Fruit fly (Drosophila melanogaster): ENCODE measurements around the gene Larp4B.

The Larp4B gene

DNA sequence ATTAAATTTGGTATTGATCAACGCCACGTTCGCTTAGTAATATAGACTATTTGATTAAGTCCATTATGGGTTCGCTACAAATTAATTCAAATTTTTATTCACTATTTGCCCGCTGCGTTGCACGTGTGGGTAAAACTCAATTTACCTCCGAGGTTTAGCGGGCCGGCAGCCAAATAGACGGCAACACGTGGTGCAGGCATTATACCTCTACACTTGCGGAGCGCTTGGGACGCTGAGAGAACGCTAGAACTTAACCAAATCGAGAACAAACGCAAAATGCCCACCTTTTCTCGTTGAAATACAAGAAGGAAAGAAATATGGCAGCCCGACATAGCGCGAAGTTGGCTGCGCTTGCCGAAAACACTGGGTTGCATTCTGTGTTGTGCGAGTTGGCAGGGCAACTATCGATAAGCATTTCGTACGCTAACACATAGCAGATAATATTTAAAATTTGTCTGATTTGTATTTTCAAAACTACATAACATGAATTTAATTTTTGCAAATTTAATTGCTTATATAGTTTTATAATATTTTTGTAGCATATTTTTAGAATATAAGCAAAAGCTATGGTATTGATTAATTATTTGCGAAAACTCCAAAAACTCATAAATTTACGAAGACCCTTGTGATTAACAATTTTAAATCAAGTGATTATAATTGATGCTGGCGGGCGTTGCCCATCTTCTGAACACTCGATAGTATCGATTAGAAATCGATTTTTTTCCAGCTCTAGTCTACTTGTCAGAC, 1.8 kb upstream of the Larp4B start, which contains the start of the genes RpL28 and eIF1 (continued):
- TF ChIP-seq row (GFP tag; IDR thresholded peaks at IDR 0.05) (peak; percentile 87), CG10147 (GFP tag; optimal IDR thresholded peaks at IDR 0.05) (peak; percentile 65), CG14860 (GFP tag; IDR thresholded peaks at IDR 0.05; ENCODE audit: partially characterized antibody) (peak; percentile 60; the same call in 2 of the 3 replicates), croc (GFP tag; conservative IDR thresholded peaks at IDR 0.05) (peak; percentile 59; the same call in 2 of the 3 replicates), CG8359 (GFP tag; optimal IDR thresholded peaks at IDR 0.05; ENCODE audit: borderline replicate concordance) (peak; percentile 86), ewg (GFP tag; optimal IDR thresholded peaks at IDR 0.05) (peak; percentile 84), fd3F (GFP tag; optimal IDR thresholded peaks at IDR 0.05) (peak; percentile 87), ken (GFP tag; IDR thresholded peaks at IDR 0.05) (peak; percentile 89), onecut (GFP tag; IDR thresholded peaks at IDR 0.05) (peak; percentile 89), org-1 (GFP tag; optimal IDR thresholded peaks at IDR 0.05) (peak; percentile 86), ac (GFP tag; optimal IDR thresholded peaks at IDR 0.05) (peak; percentile 88), klu (GFP tag; IDR thresholded peaks at IDR 0.05) (peak; percentile 81), jigr1 (GFP tag; IDR thresholded peaks at IDR 0.05) (peak; percentile 60; the same call in 1 of the 3 replicates), Dref (GFP tag; IDR thresholded peaks at IDR 0.05) (peak; percentile 72), CG14667 (GFP tag; IDR thresholded peaks at IDR 0.05) (peak; percentile 48), gcm2 (GFP tag; optimal IDR thresholded peaks at IDR 0.05) (peak; percentile 90), GATAe (GFP tag; conservative IDR thresholded peaks at IDR 0.05) (peak; percentile 56), CG15073 (GFP tag; optimal IDR thresholded peaks at IDR 0.05) (no peak), CG31365 (tag; optimal IDR thresholded peaks at IDR 0.05) (peak; percentile 83), ap (GFP tag; IDR thresholded peaks at IDR 0.05) (peak; percentile 84), bab2 (GFP tag; optimal IDR thresholded peaks at IDR 0.05) (peak; percentile 78), Sry-β (GFP tag; optimal IDR thresholded peaks at IDR 0.05) (peak; percentile 66), mld (GFP tag; IDR thresholded peaks at IDR 0.05; ENCODE audit: partially characterized antibody) (0 out of 3 replicates have a peak, but pooled peaks have one; percentile 39), CG2120 (GFP tag; optimal IDR thresholded peaks at IDR 0.05) (peak; percentile 77), fd96Cb (tag; optimal IDR thresholded peaks at IDR 0.05) (peak; percentile 74), CG4328 (GFP tag; optimal IDR thresholded peaks at IDR 0.05) (peak; percentile 92), CG14710 (tag; optimal IDR thresholded peaks at IDR 0.05) (peak; percentile 95), CG11696 (GFP tag; IDR thresholded peaks at IDR 0.05) (peak; percentile 62), CG3407 (GFP tag; optimal IDR thresholded peaks at IDR 0.05) (peak; percentile 92), CG6175 (GFP tag; IDR thresholded peaks at IDR 0.05) (peak; percentile 83; the same call in 2 of the 3 replicates), CG3281 (GFP tag; optimal IDR thresholded peaks at IDR 0.05) (peak; percentile 94), CG3163 (GFP tag; optimal IDR thresholded peaks at IDR 0.05) (peak; percentile 70), CG11695 (GFP tag; IDR thresholded peaks at IDR 0.05) (peak; percentile 63; the same call in 2 of the 3 replicates), CG4282 (GFP tag; optimal IDR thresholded peaks at IDR 0.05) (peak; percentile 64), Dek (tag; optimal IDR thresholded peaks at IDR 0.05) (peak; percentile 76), run (tag; optimal IDR thresholded peaks at IDR 0.05) (peak; percentile 54), Bteb2 (GFP tag; optimal IDR thresholded peaks at IDR 0.05) (peak; percentile 86), Kr (GFP tag; optimal IDR thresholded peaks at IDR 0.05) (peak; percentile 88), lbe (GFP tag; optimal IDR thresholded peaks at IDR 0.05) (peak; percentile 86), CoRest (tag; optimal IDR thresholded peaks at IDR 0.05) (peak; percentile 88), CG4820 (GFP tag; optimal IDR thresholded peaks at IDR 0.05) (peak; percentile 82), CG4730 (GFP tag; IDR thresholded peaks at IDR 0.05) (peak; percentile 69), eve (GFP tag; optimal IDR thresholded peaks at IDR 0.05) (no peak), CG5953 (GFP tag; IDR thresholded peaks at IDR 0.05) (peak; percentile 80), Dip3 (GFP tag; optimal IDR thresholded peaks at IDR 0.05) (peak; percentile 91), CG33557 (GFP tag; optimal IDR thresholded peaks at IDR 0.05) (peak; percentile 90), chn (GFP tag; optimal IDR thresholded peaks at IDR 0.05) (peak; percentile 90), CG1792 (GFP tag; optimal IDR thresholded peaks at IDR 0.05) (peak; percentile 81), Rx (GFP tag; IDR thresholded peaks at IDR 0.05) (peak; percentile 94)

Measured in whole organism, embryonic.